Fruit fly (Drosophila melanogaster): ENCODE measurements around the gene CG11837.

- TF ChIP-seq CG8478 (optimal IDR thresholded peaks at IDR 0.05), result no peak
- TF ChIP-seq CTCF (optimal IDR thresholded peaks at IDR 0.05), result no peak
Observed at dm6 chr3R:29011144-29011543, 38.1 kb upstream of the CG11837 start.
